Fruit fly (Drosophila melanogaster): ENCODE results near the gene CG42795.

CG42795 gene

DNA sequence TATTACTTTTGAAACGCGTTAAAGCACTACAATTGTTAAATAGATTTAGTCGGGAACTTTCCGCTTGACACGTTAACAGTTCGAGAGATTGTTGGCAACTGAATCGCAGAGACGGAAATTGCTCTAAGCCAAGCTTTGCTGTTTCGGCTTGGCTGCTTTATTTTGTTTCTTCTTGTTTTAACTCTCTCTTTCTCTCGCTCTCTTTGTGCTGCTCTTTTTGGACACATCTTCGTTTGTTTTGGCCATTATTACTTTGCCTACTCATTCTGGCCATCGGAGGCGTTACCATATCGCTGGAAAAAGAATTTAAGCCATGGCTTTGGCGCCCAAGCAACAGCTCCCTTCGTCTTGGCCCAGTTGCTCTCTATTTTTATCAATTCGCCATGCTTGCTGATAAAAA, 36.0 kb upstream of the CG42795 start, which contains the start of gene CG12814:
Gene CG12814 (minus strand): TSS at position 84 of the 400 bp plus-strand sequence.
- TF ChIP-seq salr (GFP tag; optimal IDR thresholded peaks at IDR 0.05) (no peak), spab (GFP tag; optimal IDR thresholded peaks at IDR 0.05) (peak; percentile 15), Hr39 (GFP tag; optimal IDR thresholded peaks at IDR 0.05) (no peak), fd59A (GFP tag; optimal IDR thresholded peaks at IDR 0.05) (peak; percentile 8), Smox (GFP tag; optimal IDR thresholded peaks at IDR 0.05) (no peak), CG11902 (GFP tag; optimal IDR thresholded peaks at IDR 0.05) (no peak), pdm3 (GFP tag; optimal IDR thresholded peaks at IDR 0.05) (no peak), CG6808 (GFP tag; optimal IDR thresholded peaks at IDR 0.05) (peak; percentile 74), dac (GFP tag; optimal IDR thresholded peaks at IDR 0.05) (no peak), Eip75B (GFP tag; optimal IDR thresholded peaks at IDR 0.05) (no peak), CG1621 (tag; optimal IDR thresholded peaks at IDR 0.05) (peak; percentile 55), eg (GFP tag; IDR thresholded peaks at IDR 0.05) (peak; percentile 76; the same call in 2 of the 3 replicates), lz (GFP tag; optimal IDR thresholded peaks at IDR 0.05) (no peak), CG10631 (GFP tag; optimal IDR thresholded peaks at IDR 0.05) (no peak), fkh (GFP tag; optimal IDR thresholded peaks at IDR 0.05) (peak; percentile 47), Sox14 (GFP tag; optimal IDR thresholded peaks at IDR 0.05) (peak; percentile 2), CG16779 (tag; optimal IDR thresholded peaks at IDR 0.05) (peak; percentile 69), CG3919 (GFP tag; optimal IDR thresholded peaks at IDR 0.05) (peak; percentile 40), CG9139 (GFP tag; optimal IDR thresholded peaks at IDR 0.05) (peak; percentile 83), Met (GFP tag; optimal IDR thresholded peaks at IDR 0.05) (no peak), CG15336 (GFP tag; IDR thresholded peaks at IDR 0.05) (peak; percentile 68), CG11762 (GFP tag; optimal IDR thresholded peaks at IDR 0.05; ENCODE audit: insufficient read depth) (peak; percentile 17), CG6276 (GFP tag; optimal IDR thresholded peaks at IDR 0.05) (peak; percentile 64), CG6163 (GFP tag; IDR thresholded peaks at IDR 0.05) (peak; percentile 93), net (GFP tag; optimal IDR thresholded peaks at IDR 0.05) (peak; percentile 46), ss (GFP tag; optimal IDR thresholded peaks at IDR 0.05) (peak; percentile 68 to 81), Ets96B (tag; optimal IDR thresholded peaks at IDR 0.05) (peak; percentile 46), Eip93F (GFP tag; optimal IDR thresholded peaks at IDR 0.05) (no peak), Ets21C (GFP tag; optimal IDR thresholded peaks at IDR 0.05) (no peak), svp (GFP tag) (no peak), Lpt (GFP tag; optimal IDR thresholded peaks at IDR 0.05) (no peak), CG7368 (GFP tag; optimal IDR thresholded peaks at IDR 0.05) (no peak), CG4318 (GFP tag; optimal IDR thresholded peaks at IDR 0.05) (no peak), Blimp-1 (GFP tag; optimal IDR thresholded peaks at IDR 0.05) (no peak), acj6 (GFP tag; optimal IDR thresholded peaks at IDR 0.05) (no peak), CG3032 (tag; optimal IDR thresholded peaks at IDR 0.05) (peak; percentile 23), Hr4 (GFP tag; optimal IDR thresholded peaks at IDR 0.05) (no peak), Sox15 (GFP tag; optimal IDR thresholded peaks at IDR 0.05) (no peak), fd85E (GFP tag; optimal IDR thresholded peaks at IDR 0.05) (no peak), CG31627 (GFP tag; optimal IDR thresholded peaks at IDR 0.05) (no peak), CG10669 (GFP tag; optimal IDR thresholded peaks at IDR 0.05) (peak; percentile 45), CG8119 (GFP tag; IDR thresholded peaks at IDR 0.05) (peak; percentile 66; the same call in 2 of the 3 replicates), Sox102F (GFP tag; optimal IDR thresholded peaks at IDR 0.05) (peak; percentile 50), Hr38 (GFP tag; optimal IDR thresholded peaks at IDR 0.05) (no peak), vri (GFP tag; optimal IDR thresholded peaks at IDR 0.05) (peak; percentile 30), CG11294 (GFP tag; IDR thresholded peaks at IDR 0.05) (no peak), Eip78C (GFP tag) (peak; percentile 66), CG8319 (GFP tag; optimal IDR thresholded peaks at IDR 0.05) (no peak), OdsH (GFP tag; optimal IDR thresholded peaks at IDR 0.05) (no peak), CG32006 (GFP tag; optimal IDR thresholded peaks at IDR 0.05) (no peak), CG34406 (GFP tag; optimal IDR thresholded peaks at IDR 0.05) (peak; percentile 12), Gug (GFP tag; IDR thresholded peaks at IDR 0.05) (no peak), dsx (GFP tag; optimal IDR thresholded peaks at IDR 0.05; ENCODE audit: poor library complexity, severe bottlenecking) (peak; percentile 60)

Measured in whole organism, prepupa.